ENCODE assay signal across 5 fruit fly cellular contexts in genomic region chrX:7194778-7195177, dm6.
TF ChIP-seq lines count a peak whose summit lies in the region.

No protein-coding gene starts in this region.

- no peak for TF ChIP-seq CTCF in whole organism, embryonic (GFP tag; optimal IDR thresholded peaks at IDR 0.05; lab: Kevin White, UChicago)

TF ChIP-seq in whole organism, adult, 20 proteins besides CTCF, POLR2A, EP300 and RAD21:
- TF ChIP-seq CG7101 (tag; optimal IDR thresholded peaks at IDR 0.05; lab: Kevin White, UChicago) = no peak
- TF ChIP-seq Hr96 (GFP tag; optimal IDR thresholded peaks at IDR 0.05; lab: Kevin White, UChicago) = peak; percentile 5

TF ChIP-seq in whole organism, embryonic, 481 proteins besides CTCF, POLR2A, EP300 and RAD21 (continues in another document):
- TF ChIP-seq Camta (GFP tag; optimal IDR thresholded peaks at IDR 0.05; lab: Kevin White, UChicago) (no peak), CG1792 (GFP tag; optimal IDR thresholded peaks at IDR 0.05; lab: Kevin White, UChicago) (no peak), Adf1 (GFP tag; IDR thresholded peaks at IDR 0.05; lab: Robert Waterston, UW) (peak; percentile 91), Med (GFP tag; lab: Kevin White, UChicago) (peak; percentile 31), crol (GFP tag; IDR thresholded peaks at IDR 0.05; lab: Robert Waterston, UW) (peak; percentile 88), sens-2 (GFP tag; IDR thresholded peaks at IDR 0.05; lab: Robert Waterston, UW) (no peak), Sin3A (optimal IDR thresholded peaks at IDR 0.05; lab: Kevin White, UChicago) (no peak), Rx (GFP tag; IDR thresholded peaks at IDR 0.05; lab: Robert Waterston, UW) (no peak), pita (GFP tag; optimal IDR thresholded peaks at IDR 0.05; lab: Kevin White, UChicago) (no peak), nom (GFP tag; optimal IDR thresholded peaks at IDR 0.05; lab: Kevin White, UChicago) (peak; percentile 21), Drgx (GFP tag; IDR thresholded peaks at IDR 0.05; lab: Robert Waterston, UW) (no peak), her (GFP tag; optimal IDR thresholded peaks at IDR 0.05; lab: Kevin White, UChicago) (no peak), cg (GFP tag; optimal IDR thresholded peaks at IDR 0.05; lab: Kevin White, UChicago) (peak; percentile 42), CG17829 (tag; optimal IDR thresholded peaks at IDR 0.05; lab: Kevin White, UChicago) (no peak), Dp (GFP tag; optimal IDR thresholded peaks at IDR 0.05; lab: Kevin White, UChicago) (no peak), CG5180 (GFP tag; optimal IDR thresholded peaks at IDR 0.05; lab: Kevin White, UChicago) (peak; percentile 98), E2f1 (GFP tag; IDR thresholded peaks at IDR 0.05; lab: Robert Waterston, UW) (no peak), insv (GFP tag; optimal IDR thresholded peaks at IDR 0.05; lab: Kevin White, UChicago) (no peak), CG4360 (GFP tag; IDR thresholded peaks at IDR 0.05; lab: Robert Waterston, UW) (0 out of 2 replicates have a peak, but pooled peaks have one; percentile 14), NC2α (GFP tag; optimal IDR thresholded peaks at IDR 0.05; lab: Kevin White, UChicago) (no peak), CG4820 (GFP tag; optimal IDR thresholded peaks at IDR 0.05; lab: Kevin White, UChicago) (no peak), Hr78 (GFP tag; optimal IDR thresholded peaks at IDR 0.05; lab: Kevin White, UChicago) (peak in 1 of 2 experiments; percentile 75), CG17612 (GFP tag; IDR thresholded peaks at IDR 0.05; lab: Robert Waterston, UW) (no peak)

TF ChIP-seq in whole organism, prepupa, 60 proteins besides CTCF, POLR2A, EP300 and RAD21 (continues in another document):
- no peak for TF ChIP-seq CG6792 (GFP tag; optimal IDR thresholded peaks at IDR 0.05; lab: Kevin White, UChicago)
- no peak for TF ChIP-seq CG8119 (GFP tag; IDR thresholded peaks at IDR 0.05; lab: Robert Waterston, UW)
- TF ChIP-seq Sox15 (GFP tag; optimal IDR thresholded peaks at IDR 0.05; lab: Kevin White, UChicago) = no peak
- no peak for TF ChIP-seq CG15336 (GFP tag; IDR thresholded peaks at IDR 0.05; lab: Robert Waterston, UW)
- TF ChIP-seq Hr38 (GFP tag; optimal IDR thresholded peaks at IDR 0.05; lab: Kevin White, UChicago) = no peak
- TF ChIP-seq eg (GFP tag; IDR thresholded peaks at IDR 0.05; lab: Robert Waterston, UW) = no peak
- TF ChIP-seq topi (GFP tag; optimal IDR thresholded peaks at IDR 0.05; lab: Kevin White, UChicago) = no peak
- no peak for TF ChIP-seq acj6 (GFP tag; optimal IDR thresholded peaks at IDR 0.05; lab: Kevin White, UChicago)
- no peak for TF ChIP-seq salr (GFP tag; optimal IDR thresholded peaks at IDR 0.05; lab: Kevin White, UChicago)
- TF ChIP-seq Eip75B (GFP tag; optimal IDR thresholded peaks at IDR 0.05; lab: Kevin White, UChicago) = peak; percentile 32
- no peak for TF ChIP-seq CG32006 (GFP tag; optimal IDR thresholded peaks at IDR 0.05; lab: Kevin White, UChicago)
- TF ChIP-seq fkh (GFP tag; optimal IDR thresholded peaks at IDR 0.05; lab: Kevin White, UChicago) = no peak
- TF ChIP-seq net (GFP tag; optimal IDR thresholded peaks at IDR 0.05; lab: Kevin White, UChicago) = no peak
- TF ChIP-seq CG8632 (GFP tag; optimal IDR thresholded peaks at IDR 0.05; lab: Kevin White, UChicago) = no peak
- no peak for TF ChIP-seq CG34406 (GFP tag; optimal IDR thresholded peaks at IDR 0.05; lab: Kevin White, UChicago)
- no peak for TF ChIP-seq Eip93F (GFP tag; optimal IDR thresholded peaks at IDR 0.05; lab: Kevin White, UChicago)
- TF ChIP-seq CG6163 (GFP tag; IDR thresholded peaks at IDR 0.05; lab: Robert Waterston, UW) = peak; percentile 69
- no peak for TF ChIP-seq Hr39 (GFP tag; optimal IDR thresholded peaks at IDR 0.05; lab: Kevin White, UChicago)
- TF ChIP-seq CG10631 (GFP tag; optimal IDR thresholded peaks at IDR 0.05; lab: Kevin White, UChicago) = no peak
- TF ChIP-seq CG1621 (tag; optimal IDR thresholded peaks at IDR 0.05; lab: Kevin White, UChicago) = no peak
- peak; percentile 69 to 86 for TF ChIP-seq ss (GFP tag; optimal IDR thresholded peaks at IDR 0.05; lab: Kevin White, UChicago)
- TF ChIP-seq OdsH (GFP tag; optimal IDR thresholded peaks at IDR 0.05; lab: Kevin White, UChicago) = no peak
- TF ChIP-seq CG11762 (GFP tag; optimal IDR thresholded peaks at IDR 0.05; lab: Kevin White, UChicago; ENCODE audit: insufficient read depth) = no peak
- TF ChIP-seq CG4318 (GFP tag; optimal IDR thresholded peaks at IDR 0.05; lab: Kevin White, UChicago) = no peak
- TF ChIP-seq Smox (GFP tag; optimal IDR thresholded peaks at IDR 0.05; lab: Kevin White, UChicago) = no peak

TF ChIP-seq in whole organism, pupa, 21 proteins besides CTCF, POLR2A, EP300 and RAD21:
- no peak for TF ChIP-seq CG32121 (GFP tag; IDR thresholded peaks at IDR 0.05; lab: Robert Waterston, UW)
- TF ChIP-seq CG9948 (tag; optimal IDR thresholded peaks at IDR 0.05; lab: Kevin White, UChicago) = no peak
- peak; percentile 74; the same call in 2 of the 3 replicates for TF ChIP-seq CG4496 (GFP tag; IDR thresholded peaks at IDR 0.05; lab: Robert Waterston, UW)
- TF ChIP-seq CG34367 (tag; optimal IDR thresholded peaks at IDR 0.05; lab: Kevin White, UChicago) = no peak
- no peak for TF ChIP-seq D1 (tag; optimal IDR thresholded peaks at IDR 0.05; lab: Kevin White, UChicago)
- TF ChIP-seq CG13204 (GFP tag; optimal IDR thresholded peaks at IDR 0.05; lab: Kevin White, UChicago) = peak; percentile 58
- no peak for TF ChIP-seq fd96Ca (GFP tag; IDR thresholded peaks at IDR 0.05; lab: Robert Waterston, UW)
- TF ChIP-seq gl (tag; optimal IDR thresholded peaks at IDR 0.05; lab: Kevin White, UChicago) = peak; percentile 39
- TF ChIP-seq CG8301 (tag; optimal IDR thresholded peaks at IDR 0.05; lab: Kevin White, UChicago) = no peak
- peak; percentile 23 for TF ChIP-seq Pif1B (GFP tag; optimal IDR thresholded peaks at IDR 0.05; lab: Kevin White, UChicago)
- TF ChIP-seq CG10348 (GFP tag; IDR thresholded peaks at IDR 0.05; lab: Robert Waterston, UW) = no peak
- no peak for TF ChIP-seq CG14655 (GFP tag; optimal IDR thresholded peaks at IDR 0.05; lab: Kevin White, UChicago)
- TF ChIP-seq CG8159 (tag; optimal IDR thresholded peaks at IDR 0.05; lab: Kevin White, UChicago) = no peak
- peak; percentile 53 for TF ChIP-seq Snoo (tag; optimal IDR thresholded peaks at IDR 0.05; lab: Kevin White, UChicago)
- no peak for TF ChIP-seq CG12605 (GFP tag; IDR thresholded peaks at IDR 0.05; lab: Robert Waterston, UW)
- no peak; the same call in 1 of the 2 replicates for TF ChIP-seq Ets98B (GFP tag; IDR thresholded peaks at IDR 0.05; lab: Robert Waterston, UW)
- peak; percentile 3 for TF ChIP-seq CG15710 (tag; optimal IDR thresholded peaks at IDR 0.05; lab: Kevin White, UChicago)
- peak; percentile 46 for TF ChIP-seq EcR (GFP tag; optimal IDR thresholded peaks at IDR 0.05; lab: Kevin White, UChicago)
- TF ChIP-seq rn (GFP tag; IDR thresholded peaks at IDR 0.05; lab: Robert Waterston, UW) = no peak
- TF ChIP-seq Pif1A (GFP tag; optimal IDR thresholded peaks at IDR 0.05; lab: Kevin White, UChicago) = peak; percentile 30
- TF ChIP-seq CG17806 (tag; optimal IDR thresholded peaks at IDR 0.05; lab: Kevin White, UChicago) = no peak

TF ChIP-seq in whole organism, wandering third instar larva, 38 proteins besides CTCF, POLR2A, EP300 and RAD21:
- TF ChIP-seq jim (GFP tag; optimal IDR thresholded peaks at IDR 0.05; lab: Kevin White, UChicago) = peak; percentile 65
- TF ChIP-seq Rel (GFP tag; optimal IDR thresholded peaks at IDR 0.05; lab: Kevin White, UChicago) = no peak
- TF ChIP-seq Rel (tag; optimal IDR thresholded peaks at IDR 0.05; lab: Kevin White, UChicago) = no peak
- TF ChIP-seq psq (GFP tag; optimal IDR thresholded peaks at IDR 0.05; lab: Kevin White, UChicago) = no peak
- peak; percentile 37 for TF ChIP-seq Dif (GFP tag; optimal IDR thresholded peaks at IDR 0.05; lab: Kevin White, UChicago; ENCODE audit: partially characterized antibody)
